Worm (Caenorhabditis elegans) whole organism, late embryonic: ENCODE measurements around the gene spin-2.

Experiments used
- C38D4.7 ChIP-seq: fragments of 200-800 bp; sonication (Bioruptor generic); optimal IDR thresholded peaks from 2 replicates; lab custom pipeline; 2018; ENCODE audit warnings: mild to moderate bottlenecking, missing genetic modification characterization, moderate library complexity, missing compliant biosample characterization
- K02D7.2 ChIP-seq: sonication (generic microtip); optimal IDR thresholded peaks from 2 replicates; lab custom pipeline; 2017; ENCODE audit warnings: mild to moderate bottlenecking, missing genetic modification characterization, missing compliant biosample characterization
- T23F11.4 ChIP-seq: fragments of 200-800 bp; sonication (Bioruptor generic); optimal IDR thresholded peaks from 2 replicates; lab custom pipeline; 2018; ENCODE audit warnings: mild to moderate bottlenecking, missing genetic modification characterization, missing compliant biosample characterization
- ahr-1 ChIP-seq: sonication (generic microtip); optimal IDR thresholded peaks from 2 replicates; lab custom pipeline; 2016; ENCODE audit warnings: missing genetic modification characterization, missing compliant biosample characterization
- ama-1 ChIP-seq: fragments of 150-350 bp; optimal IDR thresholded peaks from 2 replicates; lab custom pipeline; 2014
- ceh-14 ChIP-seq: sonication (generic microtip); optimal IDR thresholded peaks from 2 replicates; lab custom pipeline; 2016; ENCODE audit warnings: missing genotype, missing genetic modification characterization, missing compliant biosample characterization
- ceh-18 ChIP-seq: sonication (generic microtip); optimal IDR thresholded peaks from 2 replicates; lab custom pipeline; 2016; ENCODE audit warnings: missing genetic modification characterization, missing compliant biosample characterization
- ceh-24 ChIP-seq: sonication (generic microtip); optimal IDR thresholded peaks from 2 replicates; lab custom pipeline; 2016; ENCODE audit warnings: mild to moderate bottlenecking, missing genetic modification characterization, missing compliant biosample characterization
- ceh-34 ChIP-seq: sonication (generic microtip); optimal IDR thresholded peaks from 2 replicates; lab custom pipeline; 2016; ENCODE audit warnings: mild to moderate bottlenecking, missing genetic modification characterization, missing compliant biosample characterization
- ceh-48 ChIP-seq: sonication (generic microtip); optimal IDR thresholded peaks from 2 replicates; lab custom pipeline; 2016; ENCODE audit warnings: missing genetic modification characterization, inconsistent platforms, missing compliant biosample characterization
- ceh-6 ChIP-seq: fragments of 200-800 bp; sonication (Bioruptor generic); optimal IDR thresholded peaks from 2 replicates; lab custom pipeline; 2018; ENCODE audit warnings: mild to moderate bottlenecking, missing genetic modification characterization, missing compliant biosample characterization
- ceh-9 ChIP-seq: sonication (generic microtip); optimal IDR thresholded peaks from 2 replicates; lab custom pipeline; 2016; ENCODE audit warnings: mild to moderate bottlenecking, missing genetic modification characterization, inconsistent platforms, missing compliant biosample characterization
- dmd-4 ChIP-seq: sonication (generic microtip); optimal IDR thresholded peaks from 2 replicates; lab custom pipeline; 2016; ENCODE audit warnings: borderline replicate concordance, missing genetic modification characterization, missing compliant biosample characterization
- dve-1 ChIP-seq: sonication (generic microtip); optimal IDR thresholded peaks from 2 replicates; lab custom pipeline; 2017; ENCODE audit warnings: antibody characterized with exemption, mild to moderate bottlenecking, missing genetic modification characterization, missing compliant biosample characterization
- elt-2 ChIP-seq: sonication (generic microtip); optimal IDR thresholded peaks from 2 replicates; lab custom pipeline; 2016; ENCODE audit warnings: missing genetic modification reagents, missing genetic modification characterization, missing compliant biosample characterization
- elt-4 ChIP-seq: sonication (generic microtip); optimal IDR thresholded peaks from 2 replicates; lab custom pipeline; 2016; ENCODE audit warnings: missing genetic modification characterization, missing compliant biosample characterization
- ets-4 ChIP-seq: sonication (generic microtip); optimal IDR thresholded peaks from 2 replicates; lab custom pipeline; 2016; ENCODE audit warnings: missing genetic modification characterization, missing compliant biosample characterization
- eyg-1 ChIP-seq: sonication (generic microtip); optimal IDR thresholded peaks from 2 replicates; lab custom pipeline; 2016; ENCODE audit warnings: missing genotype, missing genetic modification characterization, missing compliant biosample characterization
- fkh-10 ChIP-seq: fragments of 150-350 bp; optimal IDR thresholded peaks from 2 replicates; lab custom pipeline; 2014; ENCODE audit warnings: missing biosample characterization, missing genetic modification reagents, missing genetic modification characterization
- fkh-6 ChIP-seq: sonication (generic microtip); optimal IDR thresholded peaks from 2 replicates; lab custom pipeline; 2016; ENCODE audit warnings: missing genetic modification characterization, missing compliant biosample characterization
- hlh-13 ChIP-seq: fragments of 200-800 bp; sonication (Bioruptor generic); optimal IDR thresholded peaks from 2 replicates; lab custom pipeline; 2018; ENCODE audit warnings: mild to moderate bottlenecking, missing genetic modification characterization, missing compliant biosample characterization
- hlh-30 ChIP-seq: sonication (generic microtip); optimal IDR thresholded peaks from 2 replicates; lab custom pipeline; 2017; ENCODE audit warnings: antibody characterized with exemption, missing genetic modification characterization, missing compliant biosample characterization; ENCODE audit not compliant: insufficient read depth
- lin-11 ChIP-seq: fragments of 200-800 bp; sonication (Bioruptor generic); optimal IDR thresholded peaks from 2 replicates; lab custom pipeline; 2018; ENCODE audit warnings: mild to moderate bottlenecking, missing genetic modification characterization, missing compliant biosample characterization
- mec-3 ChIP-seq: sonication (generic microtip); optimal IDR thresholded peaks from 2 replicates; lab custom pipeline; 2016; ENCODE audit warnings: borderline replicate concordance, missing genetic modification characterization, missing compliant biosample characterization
- nfya-1 ChIP-seq: sonication (generic microtip); optimal IDR thresholded peaks from 2 replicates; lab custom pipeline; 2017; ENCODE audit warnings: missing genetic modification characterization, mild to moderate bottlenecking, missing compliant biosample characterization, antibody characterized with exemption, moderate library complexity
- nhr-232 ChIP-seq: sonication (generic microtip); optimal IDR thresholded peaks from 2 replicates; lab custom pipeline; 2016; ENCODE audit warnings: missing genetic modification characterization, missing compliant biosample characterization
- odd-2 ChIP-seq: sonication (generic microtip); optimal IDR thresholded peaks from 2 replicates; lab custom pipeline; 2017; ENCODE audit warnings: antibody characterized with exemption, mild to moderate bottlenecking, missing genetic modification characterization, missing compliant biosample characterization
- pat-9 ChIP-seq: fragments of 200-800 bp; sonication (Bioruptor generic); optimal IDR thresholded peaks from 2 replicates; lab custom pipeline; 2018; ENCODE audit warnings: mild to moderate bottlenecking, missing genetic modification characterization, moderate library complexity, missing compliant biosample characterization
- pha-2 ChIP-seq: sonication (generic microtip); optimal IDR thresholded peaks from 2 replicates; lab custom pipeline; 2017; ENCODE audit warnings: mild to moderate bottlenecking, missing genetic modification characterization, missing compliant biosample characterization
- pha-4 ChIP-seq: fragments of 150-350 bp; optimal IDR thresholded peaks from 2 replicates; lab custom pipeline; 2018; ENCODE audit warnings: missing biosample characterization, missing genetic modification reagents, missing genetic modification characterization
- pros-1 ChIP-seq: fragments of 150-350 bp; optimal IDR thresholded peaks from 2 replicates; lab custom pipeline; 2014; ENCODE audit warnings: missing biosample characterization, missing genetic modification reagents, missing genetic modification characterization
- rnt-1 ChIP-seq: sonication (generic microtip); optimal IDR thresholded peaks from 2 replicates; lab custom pipeline; 2016; ENCODE audit warnings: missing genetic modification characterization, missing compliant biosample characterization
- sdc-2 ChIP-seq: sonication (generic microtip); optimal IDR thresholded peaks from 2 replicates; lab custom pipeline; 2016; ENCODE audit warnings: missing genotype, missing genetic modification characterization, missing compliant biosample characterization
- sox-4 ChIP-seq: sonication (generic microtip); optimal IDR thresholded peaks from 2 replicates; lab custom pipeline; 2017; ENCODE audit warnings: mild to moderate bottlenecking, missing genetic modification characterization, inconsistent platforms, missing compliant biosample characterization
- unc-3 ChIP-seq, 2 experiments: fragments of 200-800 bp in 1 of 2; sonication (Bioruptor generic) in 1 of 2; sonication (generic microtip) in 1 of 2; conservative IDR thresholded peaks in 1 of 2; optimal IDR thresholded peaks in 1 of 2; 2 replicates each; pipeline versions ENCODE4 v1.3.6 to Lab custom; 2016 to 2022; ENCODE audit warnings: missing compliant biosample characterization in 2 of 2, missing genetic modification characterization in 2 of 2, missing genetic modification reagents in 1 of 2
- unc-42 ChIP-seq: sonication (generic microtip); optimal IDR thresholded peaks from 2 replicates; lab custom pipeline; 2016; ENCODE audit warnings: missing genotype, missing genetic modification characterization, missing compliant biosample characterization
- unc-86 ChIP-seq: sonication (generic microtip); optimal IDR thresholded peaks from 2 replicates; lab custom pipeline; 2016; ENCODE audit warnings: missing genetic modification characterization, missing compliant biosample characterization

Gene spin-2

DNA sequence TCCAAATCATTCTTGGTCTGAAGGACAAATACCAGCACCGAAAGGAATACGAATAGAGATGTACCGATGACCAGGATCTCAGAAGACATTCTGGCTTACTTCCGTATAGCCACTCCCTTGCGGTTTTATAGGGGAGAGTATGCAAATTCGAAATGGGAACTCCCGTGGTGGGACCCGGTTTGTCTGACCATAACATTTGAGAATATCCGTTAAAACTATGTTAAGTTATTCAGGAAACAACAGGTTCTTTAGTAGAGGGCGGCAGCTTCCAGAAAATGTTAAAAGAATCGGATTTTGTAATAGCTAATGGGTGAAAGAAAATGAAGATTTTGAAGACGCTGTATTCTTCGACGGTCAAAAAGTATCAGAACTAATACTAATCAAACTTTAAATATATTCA is 19.6 kb upstream of the spin-2 start, which contains the start of gene col-131:
TSS of gene col-131 (minus strand) at position 101 of the 400 bp plus-strand sequence.
- TF ChIP-seq ceh-9 (tag; lab: Kevin White, UChicago) (no peak), odd-2 (tag; lab: Kevin White, UChicago) (no peak), dve-1 (tag; lab: Kevin White, UChicago) (no peak), pha-4 (tag; lab: Kevin White, UChicago) (no peak), pha-2 (no peak), fkh-10 (GFP tag; lab: Kevin White, UChicago) (no peak), pat-9 (tag; lab: Kevin White, UChicago) (no peak), nfya-1 (tag; lab: Kevin White, UChicago) (no peak)

DNA sequence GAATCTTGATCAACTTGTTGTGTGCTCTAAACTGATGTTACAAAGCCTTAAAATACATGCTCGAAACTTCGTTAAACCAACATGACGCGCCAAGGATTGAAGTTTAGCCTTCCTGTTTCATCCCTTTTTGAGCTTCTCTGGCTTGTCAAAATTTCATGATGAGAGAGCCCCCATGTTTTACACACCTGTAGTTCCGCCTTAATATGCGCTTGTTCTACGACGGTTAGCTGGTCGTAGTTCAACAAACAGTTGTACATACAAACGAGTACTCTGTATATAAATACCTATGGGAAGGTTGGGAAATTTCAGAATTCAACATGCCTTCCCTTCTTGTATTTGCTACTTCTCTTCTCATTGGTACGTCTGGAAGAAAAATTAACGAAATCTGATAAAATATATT is 18.4 kb upstream of the spin-2 start, which contains the start of gene scl-6:
TSS of gene scl-6 (plus strand) at position 301 of the 400 bp plus-strand sequence.
- no peak for TF ChIP-seq pros-1 (tag; lab: Kevin White, UChicago)
- TF ChIP-seq unc-42 (tag; lab: Kevin White, UChicago), result no peak

DNA sequence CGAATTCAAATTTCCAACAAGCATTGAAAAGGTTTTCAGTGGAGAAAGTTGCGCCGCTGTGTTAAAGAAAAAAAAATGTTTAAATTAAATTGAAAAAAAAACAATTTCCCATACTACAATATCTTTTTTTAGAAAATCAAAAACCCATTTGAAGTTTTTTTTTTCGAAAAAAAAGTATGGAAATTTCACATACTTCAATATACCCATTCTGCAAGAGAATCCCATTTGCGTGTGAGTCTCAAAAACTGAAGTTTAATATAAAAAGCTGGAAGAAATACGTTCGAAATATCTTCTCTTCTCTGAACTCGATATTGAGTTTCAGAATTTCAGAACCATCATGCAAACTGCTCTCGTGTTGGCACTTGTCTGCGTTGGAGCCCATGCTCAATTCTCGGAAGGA is 16.7 kb upstream of the spin-2 start, which contains the start of gene scl-7:
TSS of gene scl-7 (plus strand) at position 301 of the 400 bp plus-strand sequence.
- no peak for TF ChIP-seq ama-1 (lab: Kevin White, UChicago)
- no peak for TF ChIP-seq K02D7.2 (tag; lab: Kevin White, UChicago)
- no peak for TF ChIP-seq lin-11 (tag; lab: Kevin White, UChicago)
- no peak for TF ChIP-seq ceh-34 (tag; lab: Kevin White, UChicago)
- TF ChIP-seq ets-4 (tag; lab: Kevin White, UChicago), result no peak
- no peak for TF ChIP-seq elt-2
- no peak for TF ChIP-seq unc-86 (tag; lab: Kevin White, UChicago)
- no peak for TF ChIP-seq nhr-232 (tag; lab: Kevin White, UChicago)
- no peak for TF ChIP-seq T23F11.4
- no peak for TF ChIP-seq ceh-24 (tag; lab: Kevin White, UChicago)
- TF ChIP-seq ceh-48 (tag; lab: Kevin White, UChicago), result no peak
- TF ChIP-seq ceh-18 (tag; lab: Kevin White, UChicago), result no peak
- TF ChIP-seq dmd-4 (tag; lab: Kevin White, UChicago), result no peak
- TF ChIP-seq, all 69 proteins: peak for 0

DNA sequence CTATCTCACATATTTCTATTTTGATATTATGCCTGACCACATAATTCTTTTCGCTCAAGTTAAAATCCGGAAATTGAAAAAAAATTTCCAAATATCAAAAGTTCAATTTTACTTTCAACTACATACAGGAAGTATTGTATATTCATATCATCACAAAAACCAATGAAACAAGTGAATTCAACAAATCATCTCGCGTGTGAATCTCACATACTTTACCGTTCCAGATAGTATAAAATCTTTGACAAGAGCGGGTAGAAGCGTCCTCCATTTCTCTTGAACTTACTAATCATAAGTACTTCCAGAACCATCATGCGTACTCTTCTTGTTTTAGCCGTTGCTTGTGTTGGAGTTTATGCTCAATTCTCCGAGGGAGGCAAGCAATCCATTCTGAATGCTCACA is 15.4 kb upstream of the spin-2 start, which contains the start of gene scl-8:
TSS of gene scl-8 (plus strand) at position 301 of the 400 bp plus-strand sequence.
- TF ChIP-seq unc-3 (GFP tag; conservative IDR thresholded peaks at IDR 0.05; lab: Robert Waterston, UW) (no peak), unc-3 (tag; optimal IDR thresholded peaks at IDR 0.05; lab: Kevin White, UChicago) (no peak), hlh-13 (GFP tag; lab: Kevin White, UChicago) (no peak), fkh-6 (tag; lab: Kevin White, UChicago) (no peak), ceh-6 (GFP tag; lab: Kevin White, UChicago) (no peak), hlh-30 (tag; lab: Kevin White, UChicago) (no peak), ceh-18 (tag; lab: Kevin White, UChicago) (no peak), dmd-4 (tag; lab: Kevin White, UChicago) (no peak), elt-4 (tag; lab: Kevin White, UChicago) (no peak), ceh-9 (tag; lab: Kevin White, UChicago) (no peak), eyg-1 (tag; lab: Kevin White, UChicago) (no peak), K02D7.2 (tag; lab: Kevin White, UChicago) (no peak), C38D4.7 (GFP tag; lab: Kevin White, UChicago) (no peak), sox-4 (tag; lab: Kevin White, UChicago) (no peak), rnt-1 (tag; lab: Kevin White, UChicago) (no peak), ahr-1 (tag; lab: Kevin White, UChicago) (no peak), ceh-14 (tag; lab: Kevin White, UChicago) (no peak), sdc-2 (tag; lab: Kevin White, UChicago) (no peak), mec-3 (no peak), nhr-232 (tag; lab: Kevin White, UChicago) (no peak)
